Fruit fly (Drosophila melanogaster) whole organism, embryonic: Measurements from ENCODE around the gene zye.

Experiments
- CG1024 ChIP-seq: fragments of 200-800 bp; sonication (Bioruptor generic); IDR thresholded peaks from 2 replicates; pipeline ENCODE4 v1.3.6; 2022; ENCODE audit warnings: missing biosample characterization, missing genetic modification characterization
- CG10565 ChIP-seq: fragments of 200-800 bp; sonication (Bioruptor generic); optimal IDR thresholded peaks from 3 replicates; lab custom pipeline; 2016; ENCODE audit warnings: missing biosample characterization, mild to moderate bottlenecking, missing genetic modification characterization
- CG11398 ChIP-seq: fragments of 200-800 bp; sonication (Bioruptor generic); optimal IDR thresholded peaks from 2 replicates; lab custom pipeline; 2016; ENCODE audit warnings: missing biosample characterization, missing genetic modification characterization
- CG12299 ChIP-seq: fragments of 200-800 bp; sonication (Bioruptor generic); optimal IDR thresholded peaks from 2 replicates; lab custom pipeline; 2018; ENCODE audit warnings: missing biosample characterization, mild to moderate bottlenecking, missing genetic modification characterization
- CG13624 ChIP-seq: fragments of 200-800 bp; sonication (Bioruptor generic); optimal IDR thresholded peaks from 2 replicates; lab custom pipeline; 2016; ENCODE audit warnings: missing biosample characterization, missing genetic modification characterization
- CG14667 ChIP-seq: fragments of 200-800 bp; sonication (Bioruptor generic); IDR thresholded peaks from 2 replicates; pipeline ENCODE4 v1.3.6; 2022; ENCODE audit warnings: missing biosample characterization, missing genetic modification characterization
- CG14965 ChIP-seq: fragments of 200-800 bp; sonication (Bioruptor generic); optimal IDR thresholded peaks from 2 replicates; lab custom pipeline; 2016; ENCODE audit warnings: missing biosample characterization, missing genetic modification characterization, borderline replicate concordance
- CG15073 ChIP-seq: fragments of 200-800 bp; sonication (Bioruptor generic); optimal IDR thresholded peaks from 2 replicates; lab custom pipeline; 2016; ENCODE audit warnings: missing biosample characterization, missing genetic modification characterization
- CG1647 ChIP-seq: fragments of 200-800 bp; sonication (Bioruptor generic); optimal IDR thresholded peaks from 3 replicates; lab custom pipeline; 2016; ENCODE audit warnings: missing biosample characterization, missing genetic modification characterization
- CG16815 ChIP-seq: fragments of 200-800 bp; sonication (Bioruptor generic); optimal IDR thresholded peaks from 3 replicates; lab custom pipeline; 2017; ENCODE audit warnings: missing biosample characterization, mild to moderate bottlenecking, missing genetic modification characterization
- CG17186 ChIP-seq: fragments of 200-800 bp; sonication (Bioruptor generic); optimal IDR thresholded peaks from 3 replicates; lab custom pipeline; 2017; ENCODE audit warnings: missing biosample characterization, missing genetic modification reagents, missing genetic modification characterization
- CG2129 ChIP-seq: fragments of 200-800 bp; sonication (Bioruptor generic); IDR thresholded peaks from 2 replicates; pipeline ENCODE4 v1.3.6; 2022; ENCODE audit warnings: missing biosample characterization, missing genetic modification characterization; ENCODE audit not compliant: partially characterized antibody
- CG3065 ChIP-seq: fragments of 200-800 bp; sonication (Bioruptor generic); optimal IDR thresholded peaks from 2 replicates; lab custom pipeline; 2016; ENCODE audit warnings: missing biosample characterization, missing genetic modification characterization
- CG32532 ChIP-seq: fragments of 200-800 bp; sonication (Bioruptor generic); IDR thresholded peaks from 2 replicates; pipeline ENCODE4 v1.3.6; 2022; ENCODE audit warnings: missing biosample characterization, missing genetic modification characterization
- CG3995 ChIP-seq: fragments of 200-800 bp; sonication (Bioruptor generic); optimal IDR thresholded peaks from 3 replicates; lab custom pipeline; 2016; ENCODE audit warnings: missing biosample characterization, missing genetic modification characterization
- CG4854 ChIP-seq: fragments of 200-800 bp; sonication (Bioruptor generic); optimal IDR thresholded peaks from 2 replicates; lab custom pipeline; 2016; ENCODE audit warnings: missing biosample characterization, missing genetic modification characterization, inconsistent platforms
- CG5180 ChIP-seq: fragments of 200-800 bp; sonication (Bioruptor generic); optimal IDR thresholded peaks from 3 replicates; lab custom pipeline; 2017; ENCODE audit warnings: missing biosample characterization, missing genetic modification characterization, mild to moderate bottlenecking, moderate library complexity, missing genetic modification reagents
- CG5245 ChIP-seq: fragments of 200-800 bp; sonication (Bioruptor generic); optimal IDR thresholded peaks from 3 replicates; lab custom pipeline; 2016; ENCODE audit warnings: missing biosample characterization, missing genetic modification characterization
- CG6689 ChIP-seq: fragments of 200-800 bp; sonication (Bioruptor generic); IDR thresholded peaks from 2 replicates; pipeline ENCODE4 v1.3.6; 2022; ENCODE audit warnings: missing biosample characterization, missing genetic modification characterization
- CG6854 ChIP-seq: fragments of 200-800 bp; sonication (Bioruptor generic); optimal IDR thresholded peaks from 3 replicates; lab custom pipeline; 2017; ENCODE audit warnings: missing biosample characterization, mild to moderate bottlenecking, missing genetic modification characterization
- CG7963 ChIP-seq: fragments of 200-800 bp; sonication (Bioruptor generic); IDR thresholded peaks from 3 replicates; pipeline ENCODE4 v1.3.6; 2022; ENCODE audit warnings: missing biosample characterization, missing genetic modification characterization; ENCODE audit not compliant: partially characterized antibody
- CG9797 ChIP-seq: fragments of 200-800 bp; sonication (Bioruptor generic); optimal IDR thresholded peaks from 3 replicates; lab custom pipeline; 2018; ENCODE audit warnings: missing biosample characterization, mild to moderate bottlenecking, missing genetic modification characterization
- Dll ChIP-seq: fragments of 200-800 bp; sonication (Bioruptor generic); IDR thresholded peaks from 4 replicates; pipeline ENCODE4 v1.3.6; 2022; ENCODE audit warnings: missing biosample characterization, missing genetic modification characterization; ENCODE audit not compliant: partially characterized antibody
- Dp ChIP-seq: fragments of 200-800 bp; sonication (Bioruptor generic); optimal IDR thresholded peaks from 2 replicates; lab custom pipeline; 2018; ENCODE audit warnings: missing biosample characterization, mild to moderate bottlenecking, missing genetic modification characterization, moderate library complexity
- Fer1 ChIP-seq: fragments of 200-800 bp; sonication (Bioruptor generic); optimal IDR thresholded peaks from 2 replicates; lab custom pipeline; 2017; ENCODE audit warnings: missing biosample characterization, mild to moderate bottlenecking, missing genetic modification characterization
- Hand ChIP-seq: fragments of 200-800 bp; sonication (Bioruptor generic); optimal IDR thresholded peaks from 2 replicates; lab custom pipeline; 2017; ENCODE audit warnings: mild to moderate bottlenecking, missing biosample characterization, missing genetic modification reagents, missing genetic modification characterization
- Hr51 ChIP-seq, 2 experiments: fragments of 200-800 bp; sonication (Bioruptor generic); optimal IDR thresholded peaks; 2 replicates in 1 of 2; 3 replicates in 1 of 2; lab custom pipeline; 2016 to 2018; ENCODE audit warnings: missing biosample characterization in 2 of 2, missing genetic modification characterization in 2 of 2, mild to moderate bottlenecking in 1 of 2, moderate library complexity in 1 of 2
- Neu2 ChIP-seq: fragments of 200-800 bp; sonication (Bioruptor generic); optimal IDR thresholded peaks from 3 replicates; lab custom pipeline; 2016; ENCODE audit warnings: missing biosample characterization, missing genetic modification characterization, borderline replicate concordance
- Nf-YC ChIP-seq: fragments of 200-800 bp; optimal IDR thresholded peaks from 3 replicates; lab custom pipeline; 2019; ENCODE audit warnings: missing biosample characterization, mild to moderate bottlenecking, missing genetic modification characterization, moderate library complexity
- Optix ChIP-seq: fragments of 200-800 bp; sonication (Bioruptor generic); IDR thresholded peaks from 3 replicates; pipeline ENCODE4 v1.3.6; 2022; ENCODE audit warnings: missing biosample characterization, missing genetic modification characterization
- Pdp1 ChIP-seq, 2 experiments: fragments of 200-800 bp; sonication (Bioruptor generic); optimal IDR thresholded peaks; 3 replicates each; lab custom pipeline; 2016; ENCODE audit warnings: missing biosample characterization in 2 of 2, missing genetic modification characterization in 2 of 2, mild to moderate bottlenecking in 1 of 2, moderate library complexity in 1 of 2
- Stat92E ChIP-seq, 3 experiments: fragments of >200 bp in 2 of 3; fragments of 200-800 bp in 1 of 3; sonication (Bioruptor generic) in 1 of 3; optimal IDR thresholded peaks; 2 replicates each; lab custom pipeline; 2017 to 2019; ENCODE audit warnings: missing biosample characterization in 3 of 3, missing genetic modification characterization in 3 of 3, mild to moderate bottlenecking in 1 of 3, moderate library complexity in 1 of 3
- chm ChIP-seq: fragments of 200-800 bp; sonication (Bioruptor generic); IDR thresholded peaks from 2 replicates; pipeline ENCODE4 v1.3.6; 2022; ENCODE audit warnings: missing biosample characterization, missing genetic modification characterization
- crol ChIP-seq: fragments of 200-800 bp; sonication (Bioruptor generic); IDR thresholded peaks from 2 replicates; pipeline ENCODE4 v1.3.6; 2022; ENCODE audit warnings: missing biosample characterization, missing genetic modification characterization
- inv ChIP-seq: fragments of 200-800 bp; sonication (Bioruptor generic); IDR thresholded peaks from 2 replicates; pipeline ENCODE4 v1.3.6; 2022; ENCODE audit warnings: missing biosample characterization, missing genetic modification characterization; ENCODE audit not compliant: partially characterized antibody
- kay ChIP-seq: fragments of 200-800 bp; sonication (Bioruptor generic); optimal IDR thresholded peaks from 2 replicates; lab custom pipeline; 2016; ENCODE audit warnings: missing biosample characterization, missing genetic modification characterization
- lola ChIP-seq, 3 experiments: fragments of >200 bp in 2 of 3; fragments of 200-800 bp in 1 of 3; sonication (Bioruptor generic) in 1 of 3; optimal IDR thresholded peaks; 2 replicates each; lab custom pipeline; 2017 to 2019; ENCODE audit warnings: missing biosample characterization in 3 of 3, missing genetic modification characterization in 3 of 3, mild to moderate bottlenecking in 1 of 3, moderate library complexity in 1 of 3
- luna ChIP-seq: fragments of 200-800 bp; sonication (Bioruptor generic); optimal IDR thresholded peaks from 2 replicates; lab custom pipeline; 2016; ENCODE audit warnings: missing biosample characterization, missing genetic modification characterization
- onecut ChIP-seq: fragments of 200-800 bp; sonication (Bioruptor generic); IDR thresholded peaks from 2 replicates; pipeline ENCODE4 v1.3.6; 2022; ENCODE audit warnings: missing biosample characterization, missing genetic modification characterization
- otp ChIP-seq: fragments of 200-800 bp; sonication (Bioruptor generic); IDR thresholded peaks from 3 replicates; pipeline ENCODE4, ENCODE4 v1.3.6; 2022; ENCODE audit warnings: missing biosample characterization, missing genetic modification characterization
- p53 ChIP-seq: fragments of 200-800 bp; sonication (Bioruptor generic); optimal IDR thresholded peaks from 2 replicates; lab custom pipeline; 2016; ENCODE audit warnings: missing biosample characterization, missing genetic modification characterization
- pnt ChIP-seq: fragments of 200-800 bp; sonication (Bioruptor generic); optimal IDR thresholded peaks from 3 replicates; lab custom pipeline; 2016; ENCODE audit warnings: missing biosample characterization, missing genetic modification characterization
- sd ChIP-seq: fragments of 200-800 bp; sonication (Bioruptor generic); optimal IDR thresholded peaks from 3 replicates; lab custom pipeline; 2018; ENCODE audit warnings: missing biosample characterization, mild to moderate bottlenecking, missing genetic modification characterization, moderate library complexity
- shn ChIP-seq: fragments of 200-800 bp; sonication (Bioruptor generic); optimal IDR thresholded peaks from 3 replicates; lab custom pipeline; 2016; ENCODE audit warnings: missing biosample characterization, missing genetic modification characterization
- wek ChIP-seq: fragments of 200-800 bp; sonication (Bioruptor generic); optimal IDR thresholded peaks from 3 replicates; lab custom pipeline; 2018; ENCODE audit warnings: missing biosample characterization, mild to moderate bottlenecking, missing genetic modification characterization, moderate library complexity
- zfh1 ChIP-seq: fragments of 200-800 bp; sonication (Bioruptor generic); IDR thresholded peaks from 3 replicates; pipeline ENCODE4 v1.3.6; 2022; ENCODE audit warnings: missing biosample characterization, missing genetic modification characterization

Gene zye

DNA sequence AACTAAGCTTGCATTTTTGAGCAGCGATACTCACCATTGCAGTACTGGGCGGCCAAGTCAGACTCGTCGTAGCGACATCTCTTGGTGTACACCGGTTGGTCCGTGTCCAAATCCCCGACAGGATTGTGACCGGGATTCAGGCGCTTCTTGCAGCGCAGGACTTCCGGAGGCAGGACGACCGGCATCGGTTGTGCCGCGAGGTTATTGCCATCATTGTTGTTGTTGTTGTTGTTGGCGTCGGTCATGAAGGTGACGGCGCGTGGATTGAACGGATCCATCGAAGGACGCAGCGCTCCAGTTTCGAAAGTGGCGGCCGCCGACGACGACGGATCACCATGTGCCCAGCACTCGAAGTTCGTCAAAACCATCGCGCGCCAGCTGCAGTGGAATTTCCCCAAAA lies 59.2 kb downstream of the zye start (continued):
- TF ChIP-seq kay (GFP tag; lab: Kevin White, UChicago), result no peak
- TF ChIP-seq CG9797 (GFP tag; lab: Kevin White, UChicago), result no peak

DNA sequence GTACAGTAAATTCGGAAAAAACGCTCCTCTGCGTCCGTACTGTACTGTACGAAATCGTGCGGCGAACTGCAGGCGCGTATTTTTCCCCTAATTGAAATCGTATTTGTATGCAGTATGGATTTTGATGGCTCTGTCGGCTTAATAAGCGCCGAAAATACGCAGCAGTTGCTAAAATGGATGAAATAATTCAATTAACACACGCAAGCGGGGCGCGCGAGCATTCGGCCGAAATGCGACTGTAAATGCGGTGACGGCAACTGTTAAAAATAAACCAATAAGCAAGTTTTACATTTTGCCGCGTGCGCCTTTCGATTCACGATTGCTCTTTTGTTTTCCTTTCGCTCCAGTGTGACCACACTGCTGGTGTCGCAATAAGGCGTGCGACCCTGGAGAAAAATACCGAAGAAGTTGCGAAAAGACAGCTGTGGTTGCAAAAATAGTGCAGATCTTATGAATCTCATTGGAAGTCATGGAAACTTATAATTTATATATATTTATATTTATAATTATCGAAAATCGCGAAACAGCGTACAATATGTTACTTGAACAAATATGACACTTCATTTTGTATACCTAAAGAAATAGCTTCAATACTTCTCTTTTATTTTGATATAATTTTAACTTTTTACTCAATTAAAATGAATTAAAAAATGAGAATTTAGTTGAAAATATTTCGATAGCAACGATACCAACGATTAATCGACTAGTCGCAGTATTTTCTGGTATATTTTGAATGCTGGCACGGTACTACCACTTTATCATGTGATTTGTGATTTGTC lies 59.8 kb downstream of the zye start, which contains the start of the genes CG32428 and CG5969:
CG32428 (minus strand) TSS at position 703 of the 779 bp plus-strand sequence.
CG5969 (plus strand) TSS at position 763 of the 779 bp plus-strand sequence.
- TF ChIP-seq Fer1 (peak; percentile 3), shn (no peak), zfh1 (GFP tag; lab: Robert Waterston, UW) (peak; percentile 62; the same call in 2 of the 3 replicates), CG14965 (no peak), Pdp1 (GFP tag; optimal IDR thresholded peaks at IDR 0.05; lab: Kevin White, UChicago) (no peak), CG14667 (GFP tag; lab: Robert Waterston, UW) (peak; percentile 54), CG5245 (GFP tag; lab: Kevin White, UChicago) (no peak), lola (GFP tag; optimal IDR thresholded peaks at IDR 0.05; lab: Kevin White, UChicago) (no peak), wek (GFP tag; lab: Kevin White, UChicago) (peak; percentile 51), CG12299 (tag; lab: Kevin White, UChicago) (peak; percentile 19), CG16815 (GFP tag; lab: Kevin White, UChicago) (peak; percentile 23), pnt (no peak), CG9797 (GFP tag; lab: Kevin White, UChicago) (peak; percentile 84), CG6689 (GFP tag; lab: Robert Waterston, UW) (no peak; the same call in 1 of the 2 replicates), CG3995 (GFP tag; lab: Kevin White, UChicago) (peak; percentile 95), onecut (GFP tag; lab: Robert Waterston, UW) (peak; percentile 22; the same call in 1 of the 2 replicates), CG10565 (no peak), CG7963 (GFP tag; lab: Robert Waterston, UW) (no peak), CG15073 (GFP tag; lab: Kevin White, UChicago) (no peak), luna (GFP tag; lab: Kevin White, UChicago) (no peak), CG11398 (GFP tag; lab: Kevin White, UChicago) (no peak), CG1024 (GFP tag; lab: Robert Waterston, UW) (no peak), p53 (GFP tag; lab: Kevin White, UChicago) (no peak), Dp (GFP tag; lab: Kevin White, UChicago) (peak; percentile 57), inv (GFP tag; lab: Robert Waterston, UW) (no peak), chm (peak; percentile 46; the same call in 1 of the 2 replicates), CG2129 (GFP tag; lab: Robert Waterston, UW) (no peak), sd (tag; lab: Kevin White, UChicago) (peak; percentile 69), Neu2 (GFP tag; lab: Kevin White, UChicago) (no peak), Optix (no peak), Hand (no peak), CG6854 (GFP tag; lab: Kevin White, UChicago) (peak; percentile 7), CG32532 (GFP tag; lab: Robert Waterston, UW) (peak; percentile 84), Stat92E (GFP tag; optimal IDR thresholded peaks at IDR 0.05; lab: Kevin White, UChicago) (no peak), Nf-YC (tag; lab: Kevin White, UChicago) (peak; percentile 73), CG1647 (GFP tag; lab: Kevin White, UChicago) (no peak), CG17186 (GFP tag; lab: Kevin White, UChicago) (no peak), otp (GFP tag; lab: Robert Waterston, UW) (no peak), crol (GFP tag; lab: Robert Waterston, UW) (no peak), CG13624 (GFP tag; lab: Kevin White, UChicago) (peak; percentile 31), CG3065 (GFP tag; lab: Kevin White, UChicago) (no peak), CG4854 (no peak), Hr51 (GFP tag; optimal IDR thresholded peaks at IDR 0.05; lab: Kevin White, UChicago) (peak; percentile 0 to 79), CG5180 (GFP tag; lab: Kevin White, UChicago) (no peak), Dll (no peak)
